Worm (Caenorhabditis elegans) whole organism, late embryonic: ENCODE data around the gene C25G6.3.

Experiments used
- K02D7.2 ChIP-seq: sonication (generic microtip); optimal IDR thresholded peaks from 2 replicates; lab custom pipeline; 2017; ENCODE audit warnings: mild to moderate bottlenecking, missing genetic modification characterization, missing compliant biosample characterization
- T23F11.4 ChIP-seq: fragments of 200-800 bp; sonication (Bioruptor generic); optimal IDR thresholded peaks from 2 replicates; lab custom pipeline; 2018; ENCODE audit warnings: mild to moderate bottlenecking, missing genetic modification characterization, missing compliant biosample characterization
- Y22D7AL.16 ChIP-seq: sonication (generic microtip); optimal IDR thresholded peaks from 2 replicates; lab custom pipeline; 2016; ENCODE audit warnings: missing genetic modification characterization, missing compliant biosample characterization
- ama-1 ChIP-seq: fragments of 150-350 bp; optimal IDR thresholded peaks from 2 replicates; lab custom pipeline; 2014
- ceh-18 ChIP-seq: sonication (generic microtip); optimal IDR thresholded peaks from 2 replicates; lab custom pipeline; 2016; ENCODE audit warnings: missing genetic modification characterization, missing compliant biosample characterization
- ceh-2 ChIP-seq: sonication (generic microtip); optimal IDR thresholded peaks from 2 replicates; lab custom pipeline; 2016; ENCODE audit warnings: missing genotype, missing genetic modification characterization, missing compliant biosample characterization
- ceh-48 ChIP-seq: sonication (generic microtip); optimal IDR thresholded peaks from 2 replicates; lab custom pipeline; 2016; ENCODE audit warnings: missing genetic modification characterization, inconsistent platforms, missing compliant biosample characterization
- che-1 ChIP-seq: sonication (generic microtip); optimal IDR thresholded peaks from 2 replicates; lab custom pipeline; 2016; ENCODE audit warnings: mild to moderate bottlenecking, missing genetic modification characterization, missing compliant biosample characterization
- dmd-4 ChIP-seq: sonication (generic microtip); optimal IDR thresholded peaks from 2 replicates; lab custom pipeline; 2016; ENCODE audit warnings: borderline replicate concordance, missing genetic modification characterization, missing compliant biosample characterization
- elt-4 ChIP-seq: sonication (generic microtip); optimal IDR thresholded peaks from 2 replicates; lab custom pipeline; 2016; ENCODE audit warnings: missing genetic modification characterization, missing compliant biosample characterization
- fax-1 ChIP-seq: sonication (generic microtip); optimal IDR thresholded peaks from 2 replicates; lab custom pipeline; 2016; ENCODE audit warnings: missing genotype, missing genetic modification characterization, missing compliant biosample characterization
- fkh-10 ChIP-seq: fragments of 150-350 bp; optimal IDR thresholded peaks from 2 replicates; lab custom pipeline; 2014; ENCODE audit warnings: missing biosample characterization, missing genetic modification reagents, missing genetic modification characterization
- fkh-6 ChIP-seq: sonication (generic microtip); optimal IDR thresholded peaks from 2 replicates; lab custom pipeline; 2016; ENCODE audit warnings: missing genetic modification characterization, missing compliant biosample characterization
- hlh-13 ChIP-seq: fragments of 200-800 bp; sonication (Bioruptor generic); optimal IDR thresholded peaks from 2 replicates; lab custom pipeline; 2018; ENCODE audit warnings: mild to moderate bottlenecking, missing genetic modification characterization, missing compliant biosample characterization
- hlh-30 ChIP-seq: sonication (generic microtip); optimal IDR thresholded peaks from 2 replicates; lab custom pipeline; 2017; ENCODE audit warnings: antibody characterized with exemption, missing genetic modification characterization, missing compliant biosample characterization; ENCODE audit not compliant: insufficient read depth
- lim-6 ChIP-seq: sonication (generic microtip); optimal IDR thresholded peaks from 2 replicates; lab custom pipeline; 2016; ENCODE audit warnings: missing genetic modification characterization, missing compliant biosample characterization
- lin-11 ChIP-seq: fragments of 200-800 bp; sonication (Bioruptor generic); optimal IDR thresholded peaks from 2 replicates; lab custom pipeline; 2018; ENCODE audit warnings: mild to moderate bottlenecking, missing genetic modification characterization, missing compliant biosample characterization
- pax-1 ChIP-seq: fragments of 150-350 bp; optimal IDR thresholded peaks from 2 replicates; lab custom pipeline; 2014; ENCODE audit warnings: missing biosample characterization, missing genetic modification characterization
- pha-2 ChIP-seq: sonication (generic microtip); optimal IDR thresholded peaks from 2 replicates; lab custom pipeline; 2017; ENCODE audit warnings: mild to moderate bottlenecking, missing genetic modification characterization, missing compliant biosample characterization
- pros-1 ChIP-seq: fragments of 150-350 bp; optimal IDR thresholded peaks from 2 replicates; lab custom pipeline; 2014; ENCODE audit warnings: missing biosample characterization, missing genetic modification reagents, missing genetic modification characterization
- sox-4 ChIP-seq: sonication (generic microtip); optimal IDR thresholded peaks from 2 replicates; lab custom pipeline; 2017; ENCODE audit warnings: mild to moderate bottlenecking, missing genetic modification characterization, inconsistent platforms, missing compliant biosample characterization
- unc-42 ChIP-seq: sonication (generic microtip); optimal IDR thresholded peaks from 2 replicates; lab custom pipeline; 2016; ENCODE audit warnings: missing genotype, missing genetic modification characterization, missing compliant biosample characterization
- zip-5 ChIP-seq: sonication (generic microtip); optimal IDR thresholded peaks from 2 replicates; lab custom pipeline; 2016; ENCODE audit warnings: missing genetic modification characterization, missing compliant biosample characterization

C25G6.3 gene

DNA sequence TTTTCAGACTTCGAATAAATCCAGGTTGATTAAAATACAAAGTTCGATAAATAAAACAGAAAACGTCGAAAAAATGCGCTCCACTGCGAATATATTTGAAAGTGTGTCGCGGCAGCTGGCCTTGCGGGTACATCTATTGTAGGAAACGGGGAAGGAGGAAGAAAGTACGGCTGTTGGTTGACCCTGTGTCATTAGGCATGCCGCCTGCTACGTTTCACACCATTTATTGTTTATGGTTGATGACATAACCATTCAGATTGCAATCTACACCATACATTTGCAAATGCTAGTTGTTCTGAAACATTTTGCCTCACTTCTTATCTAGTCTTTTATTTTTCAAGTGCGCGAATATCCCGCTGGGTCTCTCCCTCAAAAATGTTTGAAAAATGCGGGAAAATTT is 47.1 kb downstream of the C25G6.3 start, which contains the start of gene T13G4.4:
Gene T13G4.4, minus strand, starts transcription at position 97 of the 400 bp plus-strand sequence.
- no peak for TF ChIP-seq hlh-30 (tag; lab: Kevin White, UChicago)
- TF ChIP-seq K02D7.2 (tag; lab: Kevin White, UChicago), result no peak
- TF ChIP-seq pros-1 (tag; lab: Kevin White, UChicago), result no peak
- no peak for TF ChIP-seq ama-1 (lab: Kevin White, UChicago)
- no peak for TF ChIP-seq ceh-18
- no peak for TF ChIP-seq lim-6 (tag; lab: Kevin White, UChicago)
- TF ChIP-seq hlh-13 (GFP tag; lab: Kevin White, UChicago), result no peak
- no peak for TF ChIP-seq fkh-10 (GFP tag; lab: Kevin White, UChicago)
- no peak for TF ChIP-seq pha-2 (tag; lab: Kevin White, UChicago)

DNA sequence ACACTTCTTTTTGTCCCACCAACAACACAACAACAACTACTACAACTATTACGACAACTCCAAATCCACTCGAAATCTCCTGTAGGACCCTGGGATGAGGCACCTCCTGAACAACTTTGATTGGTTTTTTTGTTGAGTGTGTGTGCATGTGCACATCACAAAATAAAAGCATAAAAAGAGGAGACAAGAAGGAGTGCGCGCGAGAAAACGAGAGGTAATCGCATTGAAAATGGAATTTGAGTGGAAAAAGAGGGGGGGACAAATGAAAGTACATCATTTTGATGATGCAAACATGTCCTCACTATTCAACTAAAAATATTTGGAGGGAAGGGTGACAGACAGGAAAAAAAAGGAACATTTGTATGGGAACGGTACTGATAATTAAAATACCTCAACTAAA is 53.2 kb downstream of the C25G6.3 start:
- no peak for TF ChIP-seq ceh-48 (tag; lab: Kevin White, UChicago)
- TF ChIP-seq zip-5, result no peak
- TF ChIP-seq Y22D7AL.16 (tag; lab: Kevin White, UChicago), result no peak
- peak; percentile 94 for TF ChIP-seq unc-42 (tag; lab: Kevin White, UChicago)
- TF ChIP-seq, all 69 proteins: peak for 1

DNA sequence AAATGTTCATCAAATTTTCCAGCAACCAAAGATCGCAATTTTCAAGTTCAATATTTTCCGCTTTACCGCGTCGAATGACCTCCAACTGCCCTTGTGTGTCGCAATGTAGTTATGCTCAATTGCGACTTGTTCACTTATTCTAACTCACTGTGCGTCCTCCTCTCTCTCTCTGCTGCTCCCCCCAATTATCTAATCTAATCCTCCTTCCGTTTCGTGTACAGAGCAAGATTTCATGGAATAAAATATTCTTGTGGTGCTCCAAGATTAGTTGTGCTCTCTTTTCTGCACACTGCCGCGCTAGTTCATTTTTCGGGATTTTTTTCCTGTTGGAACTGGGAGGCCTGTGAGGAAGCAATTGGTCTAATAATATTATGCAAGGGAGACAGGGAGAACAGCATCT is 54.7 kb downstream of the C25G6.3 start:
- TF ChIP-seq unc-42 (tag; lab: Kevin White, UChicago) (peak; percentile 87), K02D7.2 (tag; lab: Kevin White, UChicago) (no peak)

DNA sequence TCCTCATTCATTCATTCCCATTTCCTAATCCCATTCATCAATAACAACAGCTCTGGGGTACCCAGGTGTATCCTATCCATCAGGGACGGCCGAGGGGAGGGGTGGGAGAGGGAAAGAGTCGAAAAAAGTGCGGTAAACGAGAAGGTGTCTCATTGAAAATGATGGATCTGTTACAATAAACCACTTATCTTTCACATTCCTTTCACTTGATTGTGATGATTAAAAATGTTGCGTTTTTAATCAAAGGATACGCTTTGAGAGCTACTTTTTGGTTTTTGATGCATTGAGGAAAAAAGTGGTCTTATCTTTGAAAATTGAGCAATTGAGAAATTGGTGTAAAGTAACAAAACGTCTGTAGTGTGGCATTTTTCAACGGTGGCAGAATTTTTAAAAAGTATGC is 55.4 kb downstream of the C25G6.3 start:
- TF ChIP-seq fkh-6 (tag; lab: Kevin White, UChicago), result no peak
- no peak for TF ChIP-seq fax-1 (tag; lab: Kevin White, UChicago)
- TF ChIP-seq fkh-10 (GFP tag; lab: Kevin White, UChicago), result no peak
- no peak for TF ChIP-seq elt-4 (tag; lab: Kevin White, UChicago)
- no peak for TF ChIP-seq pros-1 (tag; lab: Kevin White, UChicago)
- TF ChIP-seq sox-4 (tag; lab: Kevin White, UChicago), result no peak
- no peak for TF ChIP-seq che-1 (tag; lab: Kevin White, UChicago)
- TF ChIP-seq zip-5, result no peak
- TF ChIP-seq dmd-4 (tag; lab: Kevin White, UChicago), result no peak
- no peak for TF ChIP-seq pax-1 (tag; lab: Kevin White, UChicago)
- no peak for TF ChIP-seq T23F11.4
- TF ChIP-seq lim-6 (tag; lab: Kevin White, UChicago), result no peak
- no peak for TF ChIP-seq ceh-2 (tag; lab: Kevin White, UChicago)
- TF ChIP-seq lin-11, result no peak
